Fruit fly (Drosophila melanogaster) whole organism, embryonic: ENCODE results near the gene Jon99Fii.

Source experiments
- ATbp ChIP-seq: fragments of 200-800 bp; sonication (Bioruptor generic); optimal IDR thresholded peaks from 2 replicates; lab custom pipeline; 2017; ENCODE audit warnings: missing biosample characterization, mild to moderate bottlenecking, missing genetic modification characterization, missing genetic modification reagents
- Ada2b ChIP-seq: fragments of 200-800 bp; sonication (Bioruptor generic); IDR thresholded peaks from 2 replicates; pipeline ENCODE4 v1.3.6; 2022; ENCODE audit warnings: missing biosample characterization, missing genetic modification characterization
- Asciz ChIP-seq: fragments of 200-800 bp; sonication (Bioruptor generic); optimal IDR thresholded peaks from 2 replicates; lab custom pipeline; 2017; ENCODE audit warnings: missing biosample characterization, mild to moderate bottlenecking, missing genetic modification characterization, missing genetic modification reagents
- CG12219 ChIP-seq: fragments of 200-800 bp; sonication (Bioruptor generic); optimal IDR thresholded peaks from 3 replicates; lab custom pipeline; 2018; ENCODE audit warnings: missing biosample characterization, mild to moderate bottlenecking, missing genetic modification characterization
- CG12769 ChIP-seq: fragments of 200-800 bp; sonication (Bioruptor generic); optimal IDR thresholded peaks from 2 replicates; lab custom pipeline; 2019; ENCODE audit warnings: missing biosample characterization, mild to moderate bottlenecking, missing genetic modification characterization, moderate library complexity
- CG16813 ChIP-seq: fragments of 200-800 bp; sonication (Bioruptor generic); IDR thresholded peaks from 3 replicates; pipeline ENCODE4 v1.3.6; 2022; ENCODE audit warnings: missing biosample characterization, missing genetic modification characterization; ENCODE audit not compliant: partially characterized antibody
- CG16815 ChIP-seq: fragments of 200-800 bp; sonication (Bioruptor generic); optimal IDR thresholded peaks from 3 replicates; lab custom pipeline; 2017; ENCODE audit warnings: missing biosample characterization, mild to moderate bottlenecking, missing genetic modification characterization
- CG16863 ChIP-seq: fragments of 200-800 bp; sonication (Bioruptor generic); optimal IDR thresholded peaks from 3 replicates; lab custom pipeline; 2016; ENCODE audit warnings: missing biosample characterization, missing genetic modification characterization
- CG17802 ChIP-seq: fragments of 200-800 bp; sonication (Bioruptor generic); optimal IDR thresholded peaks from 2 replicates; lab custom pipeline; 2018; ENCODE audit warnings: missing biosample characterization, mild to moderate bottlenecking, missing genetic modification characterization, moderate library complexity
- CG4617 ChIP-seq: fragments of 200-800 bp; sonication (Bioruptor generic); optimal IDR thresholded peaks from 3 replicates; lab custom pipeline; 2016; ENCODE audit warnings: missing biosample characterization, missing genetic modification characterization, borderline replicate concordance
- CG4820 ChIP-seq: fragments of 200-800 bp; sonication (Bioruptor generic); optimal IDR thresholded peaks from 3 replicates; lab custom pipeline; 2016; ENCODE audit warnings: missing biosample characterization, missing genetic modification characterization
- CG7786 ChIP-seq: fragments of 200-800 bp; sonication (Bioruptor generic); optimal IDR thresholded peaks from 2 replicates; lab custom pipeline; 2016; ENCODE audit warnings: missing biosample characterization, missing genetic modification characterization
- CG8281 ChIP-seq: fragments of 200-800 bp; sonication (Bioruptor generic); optimal IDR thresholded peaks from 2 replicates; lab custom pipeline; 2018; ENCODE audit warnings: missing biosample characterization, mild to moderate bottlenecking, missing genetic modification characterization, moderate library complexity
- CG8924 ChIP-seq: fragments of 200-800 bp; optimal IDR thresholded peaks from 3 replicates; lab custom pipeline; 2019; ENCODE audit warnings: missing biosample characterization, mild to moderate bottlenecking, missing genetic modification characterization, moderate library complexity
- CG8944 ChIP-seq: fragments of 200-800 bp; sonication (Bioruptor generic); optimal IDR thresholded peaks from 3 replicates; lab custom pipeline; 2016; ENCODE audit warnings: missing biosample characterization, missing genetic modification characterization
- CG9215 ChIP-seq: fragments of 200-800 bp; sonication (Bioruptor generic); IDR thresholded peaks from 2 replicates; pipeline ENCODE4 v1.3.6; 2022; ENCODE audit warnings: missing biosample characterization, missing genetic modification characterization
- CG9609 ChIP-seq: fragments of 200-800 bp; sonication (Bioruptor generic); optimal IDR thresholded peaks from 3 replicates; lab custom pipeline; 2016; ENCODE audit warnings: missing biosample characterization, missing genetic modification characterization
- CkIIα-i1 ChIP-seq: fragments of 200-800 bp; sonication (Bioruptor generic); IDR thresholded peaks from 2 replicates; pipeline ENCODE4 v1.3.6; 2022; ENCODE audit warnings: missing biosample characterization, missing genetic modification characterization
- D19B ChIP-seq: fragments of 200-800 bp; sonication (Bioruptor generic); optimal IDR thresholded peaks from 2 replicates; lab custom pipeline; 2017; ENCODE audit warnings: missing biosample characterization, mild to moderate bottlenecking, missing genetic modification characterization
- Dfd ChIP-seq, 2 experiments: fragments of >200 bp; optimal IDR thresholded peaks; 2 replicates each; lab custom pipeline; 2017; ENCODE audit warnings: missing biosample characterization in 2 of 2, missing genetic modification characterization in 2 of 2
- Dip3 ChIP-seq: fragments of 200-800 bp; sonication (Bioruptor generic); optimal IDR thresholded peaks from 3 replicates; lab custom pipeline; 2016; ENCODE audit warnings: missing biosample characterization, missing genetic modification characterization
- E2f1 ChIP-seq: fragments of 200-800 bp; sonication (Bioruptor generic); IDR thresholded peaks from 2 replicates; pipeline ENCODE4 v1.3.6; 2022; ENCODE audit warnings: missing biosample characterization, missing genetic modification characterization
- Ets65A ChIP-seq: fragments of 200-800 bp; sonication (Bioruptor generic); peaks from one replicate; lab custom pipeline; 2016; ENCODE audit warnings: missing biosample characterization, missing genetic modification characterization
- Nf-YC ChIP-seq: fragments of 200-800 bp; optimal IDR thresholded peaks from 3 replicates; lab custom pipeline; 2019; ENCODE audit warnings: missing biosample characterization, mild to moderate bottlenecking, missing genetic modification characterization, moderate library complexity
- Pdp1 ChIP-seq, 2 experiments: fragments of 200-800 bp; sonication (Bioruptor generic); optimal IDR thresholded peaks; 3 replicates each; lab custom pipeline; 2016; ENCODE audit warnings: missing biosample characterization in 2 of 2, missing genetic modification characterization in 2 of 2, mild to moderate bottlenecking in 1 of 2, moderate library complexity in 1 of 2
- Rfx ChIP-seq: fragments of 200-800 bp; sonication (Bioruptor generic); IDR thresholded peaks from 2 replicates; pipeline ENCODE4 v1.3.6; 2022; ENCODE audit warnings: missing biosample characterization, missing genetic modification characterization
- Rx ChIP-seq: fragments of 200-800 bp; sonication (Bioruptor generic); IDR thresholded peaks from 2 replicates; pipeline ENCODE4 v1.3.6; 2022; ENCODE audit warnings: missing biosample characterization, missing genetic modification characterization
- Xrp1 ChIP-seq: fragments of 200-800 bp; sonication (Bioruptor generic); IDR thresholded peaks from 2 replicates; pipeline ENCODE4 v1.3.6; 2022; ENCODE audit warnings: missing biosample characterization, missing genetic modification characterization
- az2 ChIP-seq: fragments of 200-800 bp; sonication (Bioruptor generic); optimal IDR thresholded peaks from 3 replicates; lab custom pipeline; 2016; ENCODE audit warnings: missing biosample characterization, missing genetic modification characterization
- bcd ChIP-seq: fragments of 200-800 bp; sonication (Bioruptor generic); optimal IDR thresholded peaks from 2 replicates; lab custom pipeline; 2017; ENCODE audit warnings: missing biosample characterization, mild to moderate bottlenecking, missing genetic modification characterization
- bsh ChIP-seq, 2 experiments: fragments of 200-800 bp; sonication (Bioruptor generic); optimal IDR thresholded peaks; 2 replicates each; lab custom pipeline; 2017 to 2018; ENCODE audit warnings: mild to moderate bottlenecking in 2 of 2, missing biosample characterization in 2 of 2, missing genetic modification characterization in 2 of 2, moderate library complexity in 1 of 2
- chif ChIP-seq, 2 experiments: fragments of 200-800 bp; sonication (Bioruptor generic); optimal IDR thresholded peaks; 3 replicates each; lab custom pipeline; 2016; ENCODE audit warnings: missing biosample characterization in 2 of 2, missing genetic modification characterization in 2 of 2
- chm ChIP-seq: fragments of 200-800 bp; sonication (Bioruptor generic); IDR thresholded peaks from 2 replicates; pipeline ENCODE4 v1.3.6; 2022; ENCODE audit warnings: missing biosample characterization, missing genetic modification characterization
- dmrt11E ChIP-seq: fragments of 200-800 bp; sonication (Bioruptor generic); optimal IDR thresholded peaks from 3 replicates; lab custom pipeline; 2018; ENCODE audit warnings: missing biosample characterization, mild to moderate bottlenecking, missing genetic modification characterization, moderate library complexity
- ewg ChIP-seq: fragments of 200-800 bp; sonication (Bioruptor generic); optimal IDR thresholded peaks from 3 replicates; lab custom pipeline; 2017; ENCODE audit warnings: mild to moderate bottlenecking, missing biosample characterization, missing genetic modification reagents, missing genetic modification characterization
- fd3F ChIP-seq: fragments of 200-800 bp; sonication (Bioruptor generic); optimal IDR thresholded peaks from 2 replicates; lab custom pipeline; 2018; ENCODE audit warnings: missing biosample characterization, mild to moderate bottlenecking, missing genetic modification characterization, moderate library complexity
- fru ChIP-seq: fragments of >200 bp; optimal IDR thresholded peaks from 2 replicates; lab custom pipeline; 2017
- gem ChIP-seq: fragments of 200-800 bp; sonication (Bioruptor generic); optimal IDR thresholded peaks from 2 replicates; lab custom pipeline; 2019; ENCODE audit warnings: missing biosample characterization, mild to moderate bottlenecking, missing genetic modification characterization, moderate library complexity
- ham ChIP-seq: fragments of 200-800 bp; sonication (Bioruptor generic); IDR thresholded peaks from 2 replicates; pipeline ENCODE4 v1.3.6; 2022; ENCODE audit warnings: missing biosample characterization, missing genetic modification characterization
- jing ChIP-seq: fragments of 200-800 bp; sonication (Bioruptor generic); optimal IDR thresholded peaks from 2 replicates; lab custom pipeline; 2018; ENCODE audit warnings: missing biosample characterization, mild to moderate bottlenecking, missing genetic modification characterization
- nmo ChIP-seq: fragments of 200-800 bp; sonication (Bioruptor generic); optimal IDR thresholded peaks from 2 replicates; lab custom pipeline; 2018; ENCODE audit warnings: missing biosample characterization, mild to moderate bottlenecking, missing genetic modification characterization, moderate library complexity
- pan ChIP-seq, 4 experiments: fragments of >200 bp in 3 of 4; fragments of 200-800 bp in 1 of 4; sonication (Bioruptor generic) in 1 of 4; optimal IDR thresholded peaks in 3 of 4; IDR thresholded peaks in 1 of 4; 2 replicates each; pipeline versions ENCODE4 v1.3.6 to Lab custom; 2017 to 2022; ENCODE audit warnings: missing biosample characterization in 2 of 4, missing genetic modification characterization in 2 of 4, mixed read lengths in 1 of 4
- phol ChIP-seq: fragments of 200-800 bp; sonication (Bioruptor generic); optimal IDR thresholded peaks from 3 replicates; lab custom pipeline; 2018; ENCODE audit warnings: missing biosample characterization, mild to moderate bottlenecking, missing genetic modification characterization, moderate library complexity
- pnt ChIP-seq: fragments of 200-800 bp; sonication (Bioruptor generic); optimal IDR thresholded peaks from 3 replicates; lab custom pipeline; 2016; ENCODE audit warnings: missing biosample characterization, missing genetic modification characterization
- prd ChIP-seq, 3 experiments: fragments of >200 bp in 2 of 3; fragments of 200-800 bp in 1 of 3; sonication (Bioruptor generic) in 1 of 3; optimal IDR thresholded peaks in 2 of 3; IDR thresholded peaks in 1 of 3; 2 replicates in 2 of 3; 3 replicates in 1 of 3; pipeline versions ENCODE4 v1.3.6 to Lab custom; 2017 to 2022; ENCODE audit warnings: missing biosample characterization in 1 of 3, missing genetic modification characterization in 1 of 3
- sisA ChIP-seq: fragments of 200-800 bp; sonication (Bioruptor generic); IDR thresholded peaks from 2 replicates; pipeline ENCODE4 v1.3.6; 2022; ENCODE audit warnings: missing biosample characterization, missing genetic modification characterization
- sob ChIP-seq: fragments of 200-800 bp; sonication (Bioruptor generic); IDR thresholded peaks from 2 replicates; pipeline ENCODE4 v1.3.6; 2022; ENCODE audit warnings: missing biosample characterization, missing genetic modification characterization
- tio ChIP-seq: fragments of 200-800 bp; sonication (Bioruptor generic); optimal IDR thresholded peaks from 2 replicates; lab custom pipeline; 2017; ENCODE audit warnings: missing biosample characterization, missing genetic modification characterization, inconsistent platforms
- tna ChIP-seq: fragments of 200-800 bp; sonication (Bioruptor generic); IDR thresholded peaks from 2 replicates; pipeline ENCODE4 v1.3.6; 2022; ENCODE audit warnings: missing biosample characterization, missing genetic modification characterization; ENCODE audit not compliant: partially characterized antibody

Jon99Fii gene

DNA sequence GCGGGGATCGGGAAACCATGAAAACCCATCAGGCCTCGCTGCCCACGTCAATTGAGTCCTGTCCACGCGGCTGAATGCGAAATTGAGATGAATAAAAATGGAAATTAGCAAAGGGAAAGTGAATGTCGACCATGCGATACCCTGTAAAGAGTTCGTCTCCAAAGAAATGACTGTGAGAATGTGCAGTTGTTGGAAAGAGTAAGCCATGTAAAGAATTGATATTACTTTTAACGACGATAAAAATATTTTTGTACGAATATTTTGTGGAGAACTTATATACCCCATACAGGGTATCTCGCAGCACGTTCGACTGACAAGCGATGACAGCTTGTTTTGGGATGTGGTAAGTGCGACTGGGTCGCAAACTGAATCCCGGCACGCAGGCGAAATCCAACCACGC is 13.4 kb upstream of the Jon99Fii start (continued):
- TF ChIP-seq tna (GFP tag; lab: Robert Waterston, UW) (no peak), CG8281 (tag; lab: Kevin White, UChicago) (no peak), ham (GFP tag; lab: Robert Waterston, UW) (no peak), Pdp1 (GFP tag; optimal IDR thresholded peaks at IDR 0.05; lab: Kevin White, UChicago) (peak in 1 of 2 experiments; percentile 31), fd3F (GFP tag; lab: Kevin White, UChicago) (no peak), phol (tag; lab: Kevin White, UChicago) (no peak), tio (GFP tag; lab: Kevin White, UChicago) (peak; percentile 39), jing (GFP tag; lab: Kevin White, UChicago) (peak; percentile 21), Xrp1 (peak; percentile 74), CG9609 (GFP tag; lab: Kevin White, UChicago) (peak; percentile 15), Rfx (GFP tag; lab: Robert Waterston, UW) (peak; percentile 45), CG8944 (GFP tag; lab: Kevin White, UChicago) (peak; percentile 17), prd (optimal IDR thresholded peaks at IDR 0.05; lab: Kevin White, UChicago) (no peak), prd (GFP tag; IDR thresholded peaks at IDR 0.05; lab: Robert Waterston, UW) (peak; percentile 84), chif (GFP tag; optimal IDR thresholded peaks at IDR 0.05; lab: Kevin White, UChicago) (peak in 1 of 2 experiments; percentile 41), CG12219 (GFP tag; lab: Kevin White, UChicago) (no peak), az2 (GFP tag; lab: Kevin White, UChicago) (peak; percentile 37), gem (tag; lab: Kevin White, UChicago) (peak; percentile 59), CG12769 (tag; lab: Kevin White, UChicago) (peak; percentile 11), CG16815 (GFP tag; lab: Kevin White, UChicago) (peak; percentile 4), Ada2b (peak; percentile 30; the same call in 1 of the 2 replicates), CG8924 (tag; lab: Kevin White, UChicago) (no peak), CkIIα-i1 (GFP tag; lab: Robert Waterston, UW) (no peak), ATbp (GFP tag; lab: Kevin White, UChicago) (no peak), sisA (GFP tag; lab: Robert Waterston, UW) (peak; percentile 50), Rx (GFP tag; lab: Robert Waterston, UW) (peak; percentile 45), chm (GFP tag; lab: Robert Waterston, UW) (peak; percentile 26; the same call in 1 of the 2 replicates), E2f1 (GFP tag; lab: Robert Waterston, UW) (0 out of 2 replicates have a peak, but pooled peaks have one; percentile 16), CG4617 (GFP tag; lab: Kevin White, UChicago) (no peak), fru (no peak), CG4820 (GFP tag; lab: Kevin White, UChicago) (peak; percentile 33), Asciz (GFP tag; lab: Kevin White, UChicago) (no peak), CG17802 (tag; lab: Kevin White, UChicago) (no peak), bcd (GFP tag; lab: Kevin White, UChicago) (peak; percentile 14), pnt (GFP tag; lab: Kevin White, UChicago) (peak; percentile 64), sob (peak; percentile 65; the same call in 1 of the 2 replicates), CG16813 (GFP tag; lab: Robert Waterston, UW) (no peak), Nf-YC (tag; lab: Kevin White, UChicago) (no peak), CG9215 (GFP tag; lab: Robert Waterston, UW) (peak; percentile 12; the same call in 1 of the 2 replicates), pan (optimal IDR thresholded peaks at IDR 0.05; lab: Kevin White, UChicago) (no peak), pan (GFP tag; optimal IDR thresholded peaks at IDR 0.05 in 1 of 2, IDR thresholded peaks at IDR 0.05 in 1 of 2) (peak in 1 of 2 experiments; percentile 29), nmo (GFP tag; lab: Kevin White, UChicago) (peak; percentile 42), CG7786 (peak; percentile 26), Ets65A (GFP tag; lab: Kevin White, UChicago) (peak; percentile 93), Dfd (GFP tag; optimal IDR thresholded peaks at IDR 0.05; lab: Kevin White, UChicago) (no peak), D19B (GFP tag; lab: Kevin White, UChicago) (peak; percentile 65), Dip3 (peak; percentile 7), dmrt11E (tag; lab: Kevin White, UChicago) (peak; percentile 48), bsh (GFP tag; optimal IDR thresholded peaks at IDR 0.05; lab: Kevin White, UChicago) (peak in 1 of 2 experiments; percentile 49), ewg (GFP tag; lab: Kevin White, UChicago) (peak; percentile 9), CG16863 (GFP tag; lab: Kevin White, UChicago) (peak; percentile 16)
